Worm (Caenorhabditis elegans) whole organism, late embryonic: ENCODE results near the gene H14A12.5.

Source experiments
- C08G9.2 ChIP-seq: sonication (generic microtip); optimal IDR thresholded peaks from 2 replicates; lab custom pipeline; 2016; ENCODE audit warnings: mild to moderate bottlenecking, missing genetic modification characterization, moderate library complexity, missing compliant biosample characterization
- C38D4.7 ChIP-seq: fragments of 200-800 bp; sonication (Bioruptor generic); optimal IDR thresholded peaks from 2 replicates; lab custom pipeline; 2018; ENCODE audit warnings: mild to moderate bottlenecking, missing genetic modification characterization, moderate library complexity, missing compliant biosample characterization
- F13H6.1 ChIP-seq: sonication (generic microtip); optimal IDR thresholded peaks from 2 replicates; lab custom pipeline; 2016; ENCODE audit warnings: missing genetic modification characterization, missing compliant biosample characterization
- K09A11.1 ChIP-seq: sonication (generic microtip); optimal IDR thresholded peaks from 2 replicates; lab custom pipeline; 2017; ENCODE audit warnings: antibody characterized with exemption, mild to moderate bottlenecking, missing genetic modification characterization, missing compliant biosample characterization; ENCODE audit not compliant: insufficient read depth
- ahr-1 ChIP-seq: sonication (generic microtip); optimal IDR thresholded peaks from 2 replicates; lab custom pipeline; 2016; ENCODE audit warnings: missing genetic modification characterization, missing compliant biosample characterization
- ama-1 ChIP-seq: fragments of 150-350 bp; optimal IDR thresholded peaks from 2 replicates; lab custom pipeline; 2014
- ceh-14 ChIP-seq: sonication (generic microtip); optimal IDR thresholded peaks from 2 replicates; lab custom pipeline; 2016; ENCODE audit warnings: missing genotype, missing genetic modification characterization, missing compliant biosample characterization
- ceh-18 ChIP-seq: sonication (generic microtip); optimal IDR thresholded peaks from 2 replicates; lab custom pipeline; 2016; ENCODE audit warnings: missing genetic modification characterization, missing compliant biosample characterization
- ceh-22 ChIP-seq: sonication (generic microtip); optimal IDR thresholded peaks from 2 replicates; lab custom pipeline; 2017; ENCODE audit warnings: missing biosample characterization, missing genetic modification characterization
- ceh-30 ChIP-seq: fragments of 150-350 bp; optimal IDR thresholded peaks from 2 replicates; lab custom pipeline; 2014; ENCODE audit warnings: missing biosample characterization, missing genetic modification characterization
- ceh-34 ChIP-seq: sonication (generic microtip); optimal IDR thresholded peaks from 2 replicates; lab custom pipeline; 2016; ENCODE audit warnings: mild to moderate bottlenecking, missing genetic modification characterization, missing compliant biosample characterization
- dmd-4 ChIP-seq: sonication (generic microtip); optimal IDR thresholded peaks from 2 replicates; lab custom pipeline; 2016; ENCODE audit warnings: borderline replicate concordance, missing genetic modification characterization, missing compliant biosample characterization
- elt-2 ChIP-seq: sonication (generic microtip); optimal IDR thresholded peaks from 2 replicates; lab custom pipeline; 2016; ENCODE audit warnings: missing genetic modification reagents, missing genetic modification characterization, missing compliant biosample characterization
- fkh-10 ChIP-seq: fragments of 150-350 bp; optimal IDR thresholded peaks from 2 replicates; lab custom pipeline; 2014; ENCODE audit warnings: missing biosample characterization, missing genetic modification reagents, missing genetic modification characterization
- fkh-6 ChIP-seq: sonication (generic microtip); optimal IDR thresholded peaks from 2 replicates; lab custom pipeline; 2016; ENCODE audit warnings: missing genetic modification characterization, missing compliant biosample characterization
- hlh-30 ChIP-seq: sonication (generic microtip); optimal IDR thresholded peaks from 2 replicates; lab custom pipeline; 2017; ENCODE audit warnings: antibody characterized with exemption, missing genetic modification characterization, missing compliant biosample characterization; ENCODE audit not compliant: insufficient read depth
- hlh-6 ChIP-seq: sonication (generic microtip); optimal IDR thresholded peaks from 2 replicates; lab custom pipeline; 2016; ENCODE audit warnings: missing genotype, missing genetic modification characterization, missing compliant biosample characterization
- hlh-8 ChIP-seq: sonication (generic microtip); optimal IDR thresholded peaks from 2 replicates; lab custom pipeline; 2016; ENCODE audit warnings: missing genotype, missing genetic modification characterization, missing compliant biosample characterization
- lin-11 ChIP-seq: fragments of 200-800 bp; sonication (Bioruptor generic); optimal IDR thresholded peaks from 2 replicates; lab custom pipeline; 2018; ENCODE audit warnings: mild to moderate bottlenecking, missing genetic modification characterization, missing compliant biosample characterization
- nfya-1 ChIP-seq: sonication (generic microtip); optimal IDR thresholded peaks from 2 replicates; lab custom pipeline; 2017; ENCODE audit warnings: missing genetic modification characterization, mild to moderate bottlenecking, missing compliant biosample characterization, antibody characterized with exemption, moderate library complexity
- nhr-11 ChIP-seq: fragments of 150-350 bp; optimal IDR thresholded peaks from 2 replicates; lab custom pipeline; 2014; ENCODE audit warnings: missing biosample characterization, missing genetic modification characterization
- nhr-232 ChIP-seq: sonication (generic microtip); optimal IDR thresholded peaks from 2 replicates; lab custom pipeline; 2016; ENCODE audit warnings: missing genetic modification characterization, missing compliant biosample characterization
- npax-4 ChIP-seq: sonication (generic microtip); optimal IDR thresholded peaks from 2 replicates; lab custom pipeline; 2016; ENCODE audit warnings: missing genetic modification characterization, missing compliant biosample characterization
- odd-2 ChIP-seq: sonication (generic microtip); optimal IDR thresholded peaks from 2 replicates; lab custom pipeline; 2017; ENCODE audit warnings: antibody characterized with exemption, mild to moderate bottlenecking, missing genetic modification characterization, missing compliant biosample characterization
- pat-9 ChIP-seq: fragments of 200-800 bp; sonication (Bioruptor generic); optimal IDR thresholded peaks from 2 replicates; lab custom pipeline; 2018; ENCODE audit warnings: mild to moderate bottlenecking, missing genetic modification characterization, moderate library complexity, missing compliant biosample characterization
- pax-1 ChIP-seq: fragments of 150-350 bp; optimal IDR thresholded peaks from 2 replicates; lab custom pipeline; 2014; ENCODE audit warnings: missing biosample characterization, missing genetic modification characterization
- pha-2 ChIP-seq: sonication (generic microtip); optimal IDR thresholded peaks from 2 replicates; lab custom pipeline; 2017; ENCODE audit warnings: mild to moderate bottlenecking, missing genetic modification characterization, missing compliant biosample characterization
- ref-2 ChIP-seq: sonication (generic microtip); optimal IDR thresholded peaks from 2 replicates; lab custom pipeline; 2016; ENCODE audit warnings: missing genetic modification characterization, missing compliant biosample characterization
- sox-2 ChIP-seq: fragments of 200-800 bp; sonication (Bioruptor generic); IDR thresholded peaks from 2 replicates; pipeline ENCODE4 v1.3.6; 2022; ENCODE audit warnings: missing genetic modification reagents, missing genetic modification characterization, missing compliant biosample characterization
- sox-4 ChIP-seq: sonication (generic microtip); optimal IDR thresholded peaks from 2 replicates; lab custom pipeline; 2017; ENCODE audit warnings: mild to moderate bottlenecking, missing genetic modification characterization, inconsistent platforms, missing compliant biosample characterization
- unc-3 ChIP-seq, 2 experiments: fragments of 200-800 bp in 1 of 2; sonication (Bioruptor generic) in 1 of 2; sonication (generic microtip) in 1 of 2; conservative IDR thresholded peaks in 1 of 2; optimal IDR thresholded peaks in 1 of 2; 2 replicates each; pipeline versions ENCODE4 v1.3.6 to Lab custom; 2016 to 2022; ENCODE audit warnings: missing compliant biosample characterization in 2 of 2, missing genetic modification characterization in 2 of 2, missing genetic modification reagents in 1 of 2
- unc-42 ChIP-seq: sonication (generic microtip); optimal IDR thresholded peaks from 2 replicates; lab custom pipeline; 2016; ENCODE audit warnings: missing genotype, missing genetic modification characterization, missing compliant biosample characterization
- unc-55 ChIP-seq: sonication (generic microtip); optimal IDR thresholded peaks from 2 replicates; lab custom pipeline; 2017; ENCODE audit warnings: missing biosample characterization, missing genetic modification reagents, missing genetic modification characterization
- ztf-16 ChIP-seq: sonication (generic microtip); optimal IDR thresholded peaks from 2 replicates; lab custom pipeline; 2017; ENCODE audit warnings: missing genetic modification characterization, missing compliant biosample characterization

H14A12.5 gene

ce11 chrIII:7494850-7495314 lies 26.0 kb upstream of the H14A12.5 start:
- no peak for TF ChIP-seq ztf-16
- TF ChIP-seq ceh-22 (tag; lab: Kevin White, UChicago) = no peak
- no peak for TF ChIP-seq unc-55 (GFP tag; lab: Kevin White, UChicago)
- TF ChIP-seq ceh-30 (tag; lab: Kevin White, UChicago) = no peak
- peak; percentile 51 for TF ChIP-seq ama-1 (lab: Kevin White, UChicago)
- TF ChIP-seq K09A11.1 (tag; lab: Kevin White, UChicago) = no peak

- TF ChIP-seq ahr-1 (no peak), C08G9.2 (tag; lab: Kevin White, UChicago) (no peak), ceh-18 (tag; lab: Kevin White, UChicago) (no peak), K09A11.1 (tag; lab: Kevin White, UChicago) (no peak), lin-11 (tag; lab: Kevin White, UChicago) (no peak), F13H6.1 (tag; lab: Kevin White, UChicago) (no peak), unc-55 (GFP tag; lab: Kevin White, UChicago) (no peak), dmd-4 (tag; lab: Kevin White, UChicago) (no peak), elt-2 (tag; lab: Kevin White, UChicago) (no peak), pax-1 (tag; lab: Kevin White, UChicago) (no peak), sox-4 (tag; lab: Kevin White, UChicago) (no peak), nhr-11 (no peak), odd-2 (tag; lab: Kevin White, UChicago) (no peak)
These were observed 23.1 kb upstream of the H14A12.5 start for ce11 chrIII:7491931-7492330.

- TF ChIP-seq ref-2 (tag; lab: Kevin White, UChicago) = peak; percentile 33
- no peak for TF ChIP-seq sox-2
- no peak for TF ChIP-seq unc-42 (tag; lab: Kevin White, UChicago)
- TF ChIP-seq, all 69 proteins: peak for 1
These were observed 21.2 kb upstream of the H14A12.5 start for ce11 chrIII:7490061-7490460.

ce11 chrIII:7489055-7489534 lies 20.2 kb upstream of the H14A12.5 start, which contains the start of gene mup-4:
Gene mup-4, minus strand, starts transcription at chrIII:7489105.
- TF ChIP-seq nfya-1 (peak; percentile 18), hlh-30 (tag; lab: Kevin White, UChicago) (no peak), nhr-11 (no peak)

ce11 chrIII:7488303-7488702 lies 19.4 kb upstream of the H14A12.5 start:
- TF ChIP-seq sox-2 = no peak
- no peak for TF ChIP-seq npax-4 (tag; lab: Kevin White, UChicago)
- no peak for TF ChIP-seq fkh-6 (tag; lab: Kevin White, UChicago)
- no peak for TF ChIP-seq ceh-22 (tag; lab: Kevin White, UChicago)
- no peak for TF ChIP-seq nfya-1
- no peak for TF ChIP-seq fkh-10
- no peak for TF ChIP-seq pat-9 (tag; lab: Kevin White, UChicago)
- TF ChIP-seq hlh-8 = no peak
- TF ChIP-seq unc-3 (GFP tag; conservative IDR thresholded peaks at IDR 0.05; lab: Robert Waterston, UW) = no peak
- no peak for TF ChIP-seq unc-3 (tag; optimal IDR thresholded peaks at IDR 0.05; lab: Kevin White, UChicago)
- no peak for TF ChIP-seq unc-42 (tag; lab: Kevin White, UChicago)
- TF ChIP-seq K09A11.1 (tag; lab: Kevin White, UChicago) = no peak
- no peak for TF ChIP-seq ahr-1
- no peak for TF ChIP-seq hlh-6 (tag; lab: Kevin White, UChicago)
- no peak for TF ChIP-seq nhr-232
- TF ChIP-seq ceh-14 (tag; lab: Kevin White, UChicago) = no peak
- TF ChIP-seq ztf-16 = no peak
- no peak for TF ChIP-seq pha-2 (tag; lab: Kevin White, UChicago)
- TF ChIP-seq ceh-34 (tag; lab: Kevin White, UChicago) = no peak
- TF ChIP-seq C38D4.7 (GFP tag; lab: Kevin White, UChicago) = no peak
